Worm (Caenorhabditis elegans): ENCODE data around the gene C50E3.15.

C50E3.15 gene

ce11 chrV:7590454-7590853 is 27.8 kb upstream of the C50E3.15 start, which contains the start of gene C50E3.6:
Gene C50E3.6 (minus strand): TSS chrV:7590554.
- TF ChIP-seq Y105C5A.15 (GFP tag; IDR thresholded peaks at IDR 0.05) = no peak
- peak; percentile 15 for TF ChIP-seq fkh-10 (GFP tag; optimal IDR thresholded peaks at IDR 0.05)
- no peak for TF ChIP-seq nhr-76 (tag; optimal IDR thresholded peaks at IDR 0.05)

- TF ChIP-seq zip-2 (tag; optimal IDR thresholded peaks at IDR 0.05) = no peak
Observed at ce11 chrV:7595132-7595531, 23.1 kb upstream of the C50E3.15 start.

- TF ChIP-seq mdl-1 (tag; optimal IDR thresholded peaks at IDR 0.05) = no peak
- no peak for TF ChIP-seq daf-16 (GFP tag; optimal IDR thresholded peaks at IDR 0.05)
- TF ChIP-seq daf-16 (tag; optimal IDR thresholded peaks at IDR 0.05) = no peak
- TF ChIP-seq hmg-1.1 (GFP tag; IDR thresholded peaks at IDR 0.05) = no peak
- TF ChIP-seq ZK546.5 (tag; optimal IDR thresholded peaks at IDR 0.05) = no peak
- no peak for TF ChIP-seq nhr-10 (tag; optimal IDR thresholded peaks at IDR 0.05)
- no peak for TF ChIP-seq zfp-3 (GFP tag; conservative IDR thresholded peaks at IDR 0.05)
- TF ChIP-seq mxl-2 (GFP tag; conservative IDR thresholded peaks at IDR 0.05) = no peak
- TF ChIP-seq egl-27 (tag; optimal IDR thresholded peaks at IDR 0.05) = no peak
- no peak for TF ChIP-seq zip-2 (tag; optimal IDR thresholded peaks at IDR 0.05)
- no peak for TF ChIP-seq ctbp-1 (GFP tag; IDR thresholded peaks at IDR 0.05)
- TF ChIP-seq ceh-44 (GFP tag; IDR thresholded peaks at IDR 0.05) = no peak
- no peak for TF ChIP-seq attf-4 (tag; optimal IDR thresholded peaks at IDR 0.05)
- no peak for TF ChIP-seq ztf-11 (tag; optimal IDR thresholded peaks at IDR 0.05)
- TF ChIP-seq lim-7 (GFP tag; IDR thresholded peaks at IDR 0.05) = no peak
Observed at ce11 chrV:7598269-7598668, 19.9 kb upstream of the C50E3.15 start, which contains the start of gene C50E3.7. Gene C50E3.7 (minus strand): TSS chrV:7598369.

ce11 chrV:7600149-7600548 is 18.1 kb upstream of the C50E3.15 start, which contains the start of gene C50E3.9:
Gene C50E3.9 (minus strand): TSS chrV:7600249.
- TF ChIP-seq rbr-2 (tag; optimal IDR thresholded peaks at IDR 0.05) = no peak
- no peak for TF ChIP-seq nhr-6 (tag; optimal IDR thresholded peaks at IDR 0.05)

DNA sequence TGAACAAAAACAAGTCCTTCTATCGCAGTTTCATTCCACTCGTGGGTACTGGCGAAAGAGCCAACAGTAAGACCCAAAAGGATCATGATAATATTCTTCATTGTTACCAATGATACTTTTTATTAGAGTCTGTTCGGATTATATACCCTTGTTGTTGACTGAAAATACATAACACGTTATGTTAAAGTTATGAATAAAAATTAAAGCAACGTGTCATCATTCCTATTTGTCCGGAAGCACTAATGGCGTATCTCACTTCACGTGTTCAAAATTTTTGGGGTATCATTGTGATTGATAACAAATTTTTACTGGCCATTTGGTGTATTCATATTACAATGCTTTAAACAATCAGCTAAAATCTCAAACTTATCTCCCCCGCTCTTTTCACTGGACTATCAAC is 16.8 kb upstream of the C50E3.15 start, which contains the start of gene scl-26:
Gene scl-26 (minus strand): TSS at position 101 of the 400 bp plus-strand sequence.
- TF ChIP-seq tra-1 (GFP tag; IDR thresholded peaks at IDR 0.05) = no peak
- no peak for TF ChIP-seq mdt-29 (GFP tag; IDR thresholded peaks at IDR 0.05)
- TF ChIP-seq dve-1 (tag; optimal IDR thresholded peaks at IDR 0.05; ENCODE audit: insufficient read depth) = no peak
- no peak for TF ChIP-seq rbr-2 (tag; optimal IDR thresholded peaks at IDR 0.05)

- no peak for TF ChIP-seq dpl-1 (GFP tag; optimal IDR thresholded peaks at IDR 0.05)
- no peak for TF ChIP-seq cey-2 (tag; optimal IDR thresholded peaks at IDR 0.05; ENCODE audit: borderline replicate concordance, insufficient read depth)
Observed at ce11 chrV:7603404-7603803, 14.8 kb upstream of the C50E3.15 start, which contains the start of gene C50E3.11. Gene C50E3.11 (minus strand): TSS chrV:7603486.

DNA sequence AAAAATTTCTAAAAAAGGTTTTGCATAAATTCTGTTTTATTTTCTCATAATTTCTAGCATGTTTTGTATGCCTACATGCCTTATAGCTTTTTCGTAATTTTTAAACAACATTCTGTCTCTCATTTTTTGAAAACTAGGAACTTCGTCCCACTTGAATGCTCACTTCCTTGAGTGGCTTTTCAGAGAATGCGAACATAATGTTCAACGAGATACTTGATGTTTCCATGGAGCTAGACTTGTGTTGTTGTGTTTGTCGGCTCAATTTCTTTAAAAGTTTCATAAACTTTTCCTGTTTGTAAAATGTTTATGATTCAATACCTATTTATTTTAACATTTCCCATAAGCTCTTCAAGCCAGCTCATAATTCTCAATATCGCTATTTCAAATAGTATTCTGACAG is 13.4 kb upstream of the C50E3.15 start, which contains the start of gene clec-213:
Gene clec-213 (plus strand): TSS at position 301 of the 400 bp plus-strand sequence.
- no peak for TF ChIP-seq aha-1 (tag)
- TF ChIP-seq Y5F2A.4 (GFP tag; optimal IDR thresholded peaks at IDR 0.05) = no peak
- TF ChIP-seq jun-1 (tag; optimal IDR thresholded peaks at IDR 0.05) = no peak
- TF ChIP-seq madf-9 (GFP tag; conservative IDR thresholded peaks at IDR 0.05) = no peak
- TF ChIP-seq lsy-2 (tag; optimal IDR thresholded peaks at IDR 0.05) = no peak
- TF ChIP-seq unc-62 (GFP tag; optimal IDR thresholded peaks at IDR 0.05 in 1 of 2) = no peak
- TF ChIP-seq unc-62 (tag; optimal IDR thresholded peaks at IDR 0.05) = no peak
- no peak for TF ChIP-seq ceh-62 (tag; optimal IDR thresholded peaks at IDR 0.05)
- no peak for TF ChIP-seq ceh-82 (tag; optimal IDR thresholded peaks at IDR 0.05)
- TF ChIP-seq nhr-11 (tag; optimal IDR thresholded peaks at IDR 0.05) = no peak
- no peak for TF ChIP-seq nhr-25 (tag; optimal IDR thresholded peaks at IDR 0.05; ENCODE audit: borderline replicate concordance, insufficient read depth)
- no peak for TF ChIP-seq R02D3.7 (tag; optimal IDR thresholded peaks at IDR 0.05)
- no peak for TF ChIP-seq nhr-77 (tag; optimal IDR thresholded peaks at IDR 0.05)
- TF ChIP-seq mdl-1 (tag; optimal IDR thresholded peaks at IDR 0.05) = no peak
- TF ChIP-seq T20F7.1 (GFP tag; optimal IDR thresholded peaks at IDR 0.05) = no peak

Measured in whole organism, L4 larva.